Worm (Caenorhabditis elegans) whole organism, mixed stage, embryonic: ENCODE results near the gene C34D10.5.

Source experiments
- elt-1 ChIP-seq: sonication (generic microtip); optimal IDR thresholded peaks from 2 replicates; lab custom pipeline; 2017; ENCODE audit warnings: missing genetic modification characterization, mild to moderate bottlenecking, missing compliant biosample characterization, antibody characterized with exemption, moderate library complexity, borderline replicate concordance; ENCODE audit not compliant: insufficient read depth
- hlh-1 ChIP-seq: fragments of 150-350 bp; optimal IDR thresholded peaks from 2 replicates; lab custom pipeline; 2014; ENCODE audit warnings: missing biosample characterization, missing genetic modification reagents, missing genetic modification characterization
- mep-1 ChIP-seq: fragments of 150-350 bp; optimal IDR thresholded peaks from 2 replicates; lab custom pipeline; 2017; ENCODE audit warnings: missing biosample characterization, missing genetic modification reagents, missing genetic modification characterization, inconsistent platforms
- nhr-12 ChIP-seq: fragments of 150-350 bp; optimal IDR thresholded peaks from 2 replicates; lab custom pipeline; 2014; ENCODE audit warnings: missing biosample characterization, missing genetic modification characterization
- snpc-4 ChIP-seq: fragments of 150-350 bp; optimal IDR thresholded peaks from 2 replicates; lab custom pipeline; 2014; ENCODE audit warnings: missing biosample characterization, missing genetic modification characterization
- sptf-1 ChIP-seq: sonication (generic microtip); optimal IDR thresholded peaks from 2 replicates; lab custom pipeline; 2017; ENCODE audit warnings: mild to moderate bottlenecking, missing genetic modification characterization, moderate library complexity, missing compliant biosample characterization
- unc-39 ChIP-seq: fragments of 150-350 bp; optimal IDR thresholded peaks from 2 replicates; lab custom pipeline; 2014; ENCODE audit warnings: missing biosample characterization, missing genetic modification characterization
- unc-62 ChIP-seq: fragments of 150-350 bp; optimal IDR thresholded peaks from 2 replicates; lab custom pipeline; 2014; ENCODE audit warnings: missing biosample characterization, missing genetic modification reagents, missing genetic modification characterization
- ztf-11 ChIP-seq: fragments of 150-350 bp; optimal IDR thresholded peaks from 2 replicates; lab custom pipeline; 2014; ENCODE audit warnings: missing biosample characterization, missing genetic modification characterization

ce11 chrX:7989155-7989554, 28.7 kb upstream of the C34D10.5 start:
- TF ChIP-seq unc-62 (GFP tag; lab: Kevin White, UChicago) (no peak), mep-1 (tag; lab: Kevin White, UChicago) (no peak), snpc-4 (tag; lab: Kevin White, UChicago) (no peak), hlh-1 (tag; lab: Kevin White, UChicago) (no peak), ztf-11 (tag; lab: Kevin White, UChicago) (no peak), sptf-1 (no peak), unc-39 (tag; lab: Kevin White, UChicago) (no peak), nhr-12 (tag; lab: Kevin White, UChicago) (no peak), elt-1 (tag; lab: Kevin White, UChicago) (no peak)
